Worm (Caenorhabditis elegans) whole organism, young adult: ENCODE measurements around the gene R11D1.3.

ENCODE experiments used
- K12H6.12 ChIP-seq: fragments of 200-800 bp; sonication (Bioruptor generic); optimal IDR thresholded peaks from 2 replicates; lab custom pipeline; 2018; ENCODE audit warnings: mild to moderate bottlenecking, missing genetic modification characterization, missing compliant biosample characterization
- ama-1 ChIP-seq, 3 experiments: fragments of 150-350 bp in 1 of 3; sonication (generic microtip) in 2 of 3; optimal IDR thresholded peaks; 2 replicates each; lab custom pipeline; 2014 to 2018; ENCODE audit warnings: missing biosample characterization in 2 of 3, missing genetic modification characterization in 2 of 3, missing genetic modification reagents in 2 of 3
- unc-130 ChIP-seq: sonication (generic microtip); optimal IDR thresholded peaks from 2 replicates; lab custom pipeline; 2016; ENCODE audit warnings: missing genetic modification reagents, missing genetic modification characterization, missing compliant biosample characterization

DNA sequence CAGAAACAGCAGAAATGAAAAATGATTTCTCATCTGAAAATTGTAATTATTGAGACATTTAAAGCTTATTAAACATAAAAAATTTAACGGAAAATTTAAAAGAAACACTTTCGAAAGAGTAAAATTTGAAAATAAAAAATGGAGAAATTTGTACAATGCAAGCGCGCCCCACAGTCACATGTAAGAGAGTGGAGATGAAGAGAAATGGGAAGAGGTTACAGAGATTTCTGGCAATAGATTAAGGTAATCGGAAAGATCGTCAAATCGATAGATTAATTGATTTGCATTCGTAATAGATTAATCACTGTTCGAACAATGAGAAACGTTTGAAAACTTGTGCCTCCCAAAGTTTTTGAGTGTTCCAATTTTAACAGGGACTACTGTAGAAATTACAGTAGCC is 35.5 kb upstream of the R11D1.3 start, which contains the start of gene C15C8.4:
- TF ChIP-seq K12H6.12 (tag; lab: Kevin White, UChicago) (no peak), unc-130 (GFP tag; lab: Kevin White, UChicago) (no peak), ama-1 (optimal IDR thresholded peaks at IDR 0.05; lab: Kevin White, UChicago) (no peak), ama-1 (GFP tag; optimal IDR thresholded peaks at IDR 0.05; lab: Kevin White, UChicago) (no peak)
